Fruit fly (Drosophila melanogaster) whole organism, prepupa: ENCODE measurements around the gene CG5953.

Experiments used
- CG31627 ChIP-seq: fragments of 200-800 bp; sonication (Bioruptor generic); optimal IDR thresholded peaks from 3 replicates; lab custom pipeline; 2016; ENCODE audit warnings: missing biosample characterization, missing genetic modification characterization
- CG6163 ChIP-seq: fragments of 200-800 bp; sonication (Bioruptor generic); IDR thresholded peaks from 3 replicates; pipeline ENCODE4 v1.3.6; 2022; ENCODE audit warnings: missing biosample characterization, missing genetic modification characterization
- Eip75B ChIP-seq: fragments of 200-800 bp; sonication (Bioruptor generic); optimal IDR thresholded peaks from 3 replicates; lab custom pipeline; 2016; ENCODE audit warnings: missing biosample characterization, missing genetic modification characterization
- Sox14 ChIP-seq: fragments of 200-800 bp; sonication (Bioruptor generic); optimal IDR thresholded peaks from 3 replicates; lab custom pipeline; 2016; ENCODE audit warnings: missing biosample characterization, missing genetic modification characterization
- fkh ChIP-seq: fragments of 200-800 bp; sonication (Bioruptor generic); optimal IDR thresholded peaks from 3 replicates; lab custom pipeline; 2017; ENCODE audit warnings: missing biosample characterization, mild to moderate bottlenecking, missing genetic modification characterization, moderate library complexity
- lz ChIP-seq: fragments of 200-800 bp; sonication (Bioruptor generic); optimal IDR thresholded peaks from 3 replicates; lab custom pipeline; 2016; ENCODE audit warnings: missing biosample characterization, missing genetic modification characterization

DNA sequence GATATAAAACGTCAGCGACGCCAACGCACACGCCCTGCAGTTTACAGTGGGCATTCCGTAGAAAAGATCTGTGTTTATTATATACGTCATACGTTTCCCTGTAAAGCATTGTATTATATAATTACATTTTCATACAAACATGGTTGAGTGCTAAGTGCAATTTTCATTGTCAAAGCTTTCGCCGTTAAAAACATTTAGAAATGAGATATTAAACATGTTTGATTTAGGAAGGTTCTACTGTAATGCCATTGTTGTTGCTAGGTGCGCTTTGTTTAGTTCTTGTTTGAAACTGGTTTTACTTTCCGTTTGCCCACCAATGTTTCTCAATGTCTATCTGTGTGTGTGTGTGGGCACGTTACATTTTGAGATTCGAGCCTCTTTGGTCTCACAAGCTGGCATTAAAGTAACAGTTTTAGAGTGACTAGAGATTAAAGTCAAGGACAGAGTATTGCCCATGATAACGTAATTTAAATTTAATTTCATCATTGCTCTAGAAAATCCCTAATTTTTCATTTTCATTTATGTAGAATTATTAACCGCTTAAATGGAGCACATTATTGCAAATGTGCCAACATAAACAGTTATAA, 40.0 kb downstream of the CG5953 start:
- TF ChIP-seq CG31627 (GFP tag; lab: Kevin White, UChicago) = peak; percentile 86
- TF ChIP-seq CG6163 = peak; percentile 92
- TF ChIP-seq fkh (GFP tag; lab: Kevin White, UChicago) = no peak
- TF ChIP-seq lz = peak; percentile 90
- TF ChIP-seq Sox14 (GFP tag; lab: Kevin White, UChicago) = peak; percentile 96
- peak; percentile 92 for TF ChIP-seq Eip75B (GFP tag; lab: Kevin White, UChicago)
